Fruit fly (Drosophila melanogaster) whole organism, embryonic: ENCODE results near the gene CG14507.
A peak's percentile ranks its signal among the peaks of the same experiment; 100 is the strongest.

Source experiments
- Abd-B ChIP-seq: fragments of 200-800 bp; sonication (Bioruptor generic); optimal IDR thresholded peaks from 2 replicates; lab custom pipeline; 2018; ENCODE audit warnings: missing biosample characterization, mild to moderate bottlenecking, missing genetic modification characterization, moderate library complexity
- Awh ChIP-seq: fragments of 200-800 bp; sonication (Bioruptor generic); IDR thresholded peaks from 2 replicates; pipeline ENCODE4, ENCODE4 v1.3.6; 2022; ENCODE audit warnings: missing biosample characterization, missing genetic modification characterization
- CG11456 ChIP-seq: fragments of 200-800 bp; sonication (Bioruptor generic); IDR thresholded peaks from 3 replicates; pipeline ENCODE4 v1.3.6; 2022; ENCODE audit warnings: missing biosample characterization, missing genetic modification characterization
- CG17568 ChIP-seq: fragments of 200-800 bp; sonication (Bioruptor generic); optimal IDR thresholded peaks from 2 replicates; lab custom pipeline; 2018; ENCODE audit warnings: missing biosample characterization, mild to moderate bottlenecking, missing genetic modification characterization, moderate library complexity
- CG18011 ChIP-seq: fragments of 200-800 bp; sonication (Bioruptor generic); optimal IDR thresholded peaks from 2 replicates; lab custom pipeline; 2017; ENCODE audit warnings: missing biosample characterization, missing genetic modification characterization, mild to moderate bottlenecking, moderate library complexity, missing genotype
- CG1832 ChIP-seq: fragments of 200-800 bp; sonication (Bioruptor generic); optimal IDR thresholded peaks from 2 replicates; lab custom pipeline; 2017; ENCODE audit warnings: missing biosample characterization, mild to moderate bottlenecking, missing genetic modification characterization, inconsistent platforms
- CG3065 ChIP-seq: fragments of 200-800 bp; sonication (Bioruptor generic); optimal IDR thresholded peaks from 2 replicates; lab custom pipeline; 2016; ENCODE audit warnings: missing biosample characterization, missing genetic modification characterization
- CG32532 ChIP-seq: fragments of 200-800 bp; sonication (Bioruptor generic); IDR thresholded peaks from 2 replicates; pipeline ENCODE4 v1.3.6; 2022; ENCODE audit warnings: missing biosample characterization, missing genetic modification characterization
- CG33557 ChIP-seq: fragments of 200-800 bp; sonication (Bioruptor generic); optimal IDR thresholded peaks from 2 replicates; lab custom pipeline; 2019; ENCODE audit warnings: missing biosample characterization, mild to moderate bottlenecking, missing genetic modification characterization, moderate library complexity
- CG4820 ChIP-seq: fragments of 200-800 bp; sonication (Bioruptor generic); optimal IDR thresholded peaks from 3 replicates; lab custom pipeline; 2016; ENCODE audit warnings: missing biosample characterization, missing genetic modification characterization
- CG5245 ChIP-seq: fragments of 200-800 bp; sonication (Bioruptor generic); optimal IDR thresholded peaks from 3 replicates; lab custom pipeline; 2016; ENCODE audit warnings: missing biosample characterization, missing genetic modification characterization
- CG6683 ChIP-seq: fragments of 200-800 bp; sonication (Bioruptor generic); optimal IDR thresholded peaks from 2 replicates; lab custom pipeline; 2017; ENCODE audit warnings: missing biosample characterization, mild to moderate bottlenecking, missing genetic modification characterization, missing genetic modification reagents
- CHES-1-like ChIP-seq: fragments of 200-800 bp; sonication (Bioruptor generic); optimal IDR thresholded peaks from 2 replicates; lab custom pipeline; 2016; ENCODE audit warnings: missing biosample characterization, missing genetic modification characterization
- CrebB ChIP-seq: fragments of 200-800 bp; sonication (Bioruptor generic); optimal IDR thresholded peaks from 3 replicates; lab custom pipeline; 2018; ENCODE audit warnings: missing biosample characterization, mild to moderate bottlenecking, missing genetic modification characterization
- D19A ChIP-seq: fragments of 200-800 bp; optimal IDR thresholded peaks from 3 replicates; lab custom pipeline; 2019; ENCODE audit warnings: missing biosample characterization, mild to moderate bottlenecking, missing genetic modification characterization, moderate library complexity
- Fer2 ChIP-seq: fragments of 200-800 bp; sonication (Bioruptor generic); optimal IDR thresholded peaks from 2 replicates; lab custom pipeline; 2018; ENCODE audit warnings: missing biosample characterization, mild to moderate bottlenecking, missing genetic modification characterization, moderate library complexity
- HLHmδ ChIP-seq: fragments of 200-800 bp; sonication (Bioruptor generic); optimal IDR thresholded peaks from 2 replicates; lab custom pipeline; 2018; ENCODE audit warnings: missing biosample characterization, mild to moderate bottlenecking, missing genetic modification characterization, moderate library complexity
- Kr ChIP-seq: fragments of 200-800 bp; sonication (Bioruptor generic); optimal IDR thresholded peaks from 2 replicates; lab custom pipeline; 2017; ENCODE audit warnings: missing biosample characterization, mild to moderate bottlenecking, missing genetic modification characterization
- NC2α ChIP-seq: fragments of 200-800 bp; sonication (Bioruptor generic); optimal IDR thresholded peaks from 2 replicates; lab custom pipeline; 2016; ENCODE audit warnings: missing biosample characterization, missing genetic modification characterization
- Nf-YA ChIP-seq: fragments of 200-800 bp; sonication (Bioruptor generic); IDR thresholded peaks from 2 replicates; pipeline ENCODE4 v1.3.6; 2022; ENCODE audit warnings: missing biosample characterization, missing genetic modification characterization
- Ptx1 ChIP-seq: fragments of 200-800 bp; sonication (Bioruptor generic); IDR thresholded peaks from 2 replicates; pipeline ENCODE4 v1.3.6; 2022; ENCODE audit warnings: missing biosample characterization, missing genetic modification characterization
- Rx ChIP-seq: fragments of 200-800 bp; sonication (Bioruptor generic); IDR thresholded peaks from 2 replicates; pipeline ENCODE4 v1.3.6; 2022; ENCODE audit warnings: missing biosample characterization, missing genetic modification characterization
- Tbp ChIP-seq: fragments of >200 bp; optimal IDR thresholded peaks from 2 replicates; lab custom pipeline; 2018; ENCODE audit warnings: missing biosample characterization, missing genetic modification characterization
- Vsx1 ChIP-seq: fragments of 200-800 bp; sonication (Bioruptor generic); optimal IDR thresholded peaks from 2 replicates; lab custom pipeline; 2017; ENCODE audit warnings: missing biosample characterization, mild to moderate bottlenecking, missing genetic modification characterization, missing genetic modification reagents
- Xbp1 ChIP-seq: fragments of 200-800 bp; sonication (Bioruptor generic); optimal IDR thresholded peaks from 3 replicates; lab custom pipeline; 2016; ENCODE audit warnings: missing biosample characterization, mild to moderate bottlenecking, missing genetic modification characterization
- abd-A ChIP-seq: fragments of 200-800 bp; sonication (Bioruptor generic); optimal IDR thresholded peaks from 3 replicates; lab custom pipeline; 2019; ENCODE audit warnings: missing biosample characterization, mild to moderate bottlenecking, missing genetic modification characterization, moderate library complexity
- amos ChIP-seq: fragments of 200-800 bp; sonication (Bioruptor generic); IDR thresholded peaks from 2 replicates; pipeline ENCODE4 v1.3.6; 2022; ENCODE audit warnings: missing biosample characterization, missing genetic modification characterization; ENCODE audit not compliant: partially characterized antibody
- ara ChIP-seq: fragments of 200-800 bp; sonication (Bioruptor generic); IDR thresholded peaks from 2 replicates; pipeline ENCODE4 v1.3.6; 2022; ENCODE audit warnings: missing biosample characterization, missing genetic modification characterization
- ato ChIP-seq: fragments of 200-800 bp; sonication (Bioruptor generic); IDR thresholded peaks from 2 replicates; pipeline ENCODE4 v1.3.6; 2022; ENCODE audit warnings: missing biosample characterization, missing genetic modification characterization; ENCODE audit not compliant: partially characterized antibody
- bab2 ChIP-seq: fragments of 200-800 bp; sonication (Bioruptor generic); optimal IDR thresholded peaks from 2 replicates; lab custom pipeline; 2016; ENCODE audit warnings: missing biosample characterization, missing genetic modification characterization
- caup ChIP-seq: fragments of 200-800 bp; sonication (Bioruptor generic); optimal IDR thresholded peaks from 3 replicates; lab custom pipeline; 2017; ENCODE audit warnings: missing biosample characterization, mild to moderate bottlenecking, missing genetic modification characterization, moderate library complexity; ENCODE audit not compliant: severe bottlenecking
- cg ChIP-seq: fragments of 200-800 bp; sonication (Bioruptor generic); optimal IDR thresholded peaks from 3 replicates; lab custom pipeline; 2019; ENCODE audit warnings: missing biosample characterization, mild to moderate bottlenecking, missing genetic modification characterization, moderate library complexity
- chn ChIP-seq: fragments of 200-800 bp; sonication (Bioruptor generic); optimal IDR thresholded peaks from 2 replicates; lab custom pipeline; 2016; ENCODE audit warnings: missing biosample characterization, missing genetic modification characterization
- cwo ChIP-seq: fragments of 200-800 bp; sonication (Bioruptor generic); optimal IDR thresholded peaks from 3 replicates; lab custom pipeline; 2017; ENCODE audit warnings: missing biosample characterization, missing genetic modification characterization, mild to moderate bottlenecking, moderate library complexity, missing genetic modification reagents
- dan ChIP-seq: fragments of 200-800 bp; sonication (Bioruptor generic); IDR thresholded peaks from 2 replicates; pipeline ENCODE4 v1.3.6; 2022; ENCODE audit warnings: missing biosample characterization, missing genetic modification characterization
- dmrt11E ChIP-seq: fragments of 200-800 bp; sonication (Bioruptor generic); optimal IDR thresholded peaks from 3 replicates; lab custom pipeline; 2018; ENCODE audit warnings: missing biosample characterization, mild to moderate bottlenecking, missing genetic modification characterization, moderate library complexity
- dmrt99B ChIP-seq: fragments of 200-800 bp; sonication (Bioruptor generic); optimal IDR thresholded peaks from 2 replicates; lab custom pipeline; 2018; ENCODE audit warnings: missing biosample characterization, mild to moderate bottlenecking, missing genetic modification characterization, moderate library complexity
- fd64A ChIP-seq: fragments of 200-800 bp; sonication (Bioruptor generic); optimal IDR thresholded peaks from 3 replicates; lab custom pipeline; 2018; ENCODE audit warnings: missing biosample characterization, mild to moderate bottlenecking, missing genetic modification characterization
- gsb-n ChIP-seq: fragments of 200-800 bp; sonication (Bioruptor generic); optimal IDR thresholded peaks from 3 replicates; lab custom pipeline; 2018; ENCODE audit warnings: missing biosample characterization, mild to moderate bottlenecking, missing genetic modification characterization
- lab ChIP-seq: fragments of 200-800 bp; sonication (Bioruptor generic); optimal IDR thresholded peaks from 3 replicates; lab custom pipeline; 2017; ENCODE audit warnings: missing biosample characterization, missing genetic modification characterization, mild to moderate bottlenecking, moderate library complexity, missing genetic modification reagents
- lmd ChIP-seq: fragments of 200-800 bp; sonication (Bioruptor generic); IDR thresholded peaks from 2 replicates; pipeline ENCODE4 v1.3.6; 2022; ENCODE audit warnings: missing biosample characterization, missing genetic modification characterization
- otp ChIP-seq: fragments of 200-800 bp; sonication (Bioruptor generic); IDR thresholded peaks from 3 replicates; pipeline ENCODE4, ENCODE4 v1.3.6; 2022; ENCODE audit warnings: missing biosample characterization, missing genetic modification characterization
- peb ChIP-seq: fragments of 200-800 bp; sonication (Bioruptor generic); IDR thresholded peaks from 2 replicates; pipeline ENCODE4 v1.3.6; 2022; ENCODE audit warnings: missing biosample characterization, missing genetic modification characterization
- pfk ChIP-seq: fragments of 200-800 bp; sonication (Bioruptor generic); optimal IDR thresholded peaks from 2 replicates; lab custom pipeline; 2018; ENCODE audit warnings: missing biosample characterization, mild to moderate bottlenecking, missing genetic modification characterization, moderate library complexity
- prd ChIP-seq, 3 experiments: fragments of >200 bp in 2 of 3; fragments of 200-800 bp in 1 of 3; sonication (Bioruptor generic) in 1 of 3; optimal IDR thresholded peaks in 2 of 3; IDR thresholded peaks in 1 of 3; 2 replicates in 2 of 3; 3 replicates in 1 of 3; pipeline versions ENCODE4 v1.3.6 to Lab custom; 2017 to 2022; ENCODE audit warnings: missing biosample characterization in 1 of 3, missing genetic modification characterization in 1 of 3
- sisA ChIP-seq: fragments of 200-800 bp; sonication (Bioruptor generic); IDR thresholded peaks from 2 replicates; pipeline ENCODE4 v1.3.6; 2022; ENCODE audit warnings: missing biosample characterization, missing genetic modification characterization
- slbo ChIP-seq: fragments of 200-800 bp; sonication (Bioruptor generic); IDR thresholded peaks from 2 replicates; pipeline ENCODE4 v1.3.6; 2022; ENCODE audit warnings: missing biosample characterization, missing genetic modification characterization

CG14507 gene

dm6 chr3R:29204612-29205480 lies 22.7 kb downstream of the CG14507 start (continued):
- 0 out of 3 replicates have a peak, but pooled peaks have one; percentile 61 for TF ChIP-seq CG11456 (GFP tag; lab: Robert Waterston, UW)
- TF ChIP-seq NC2α (GFP tag; lab: Kevin White, UChicago) = peak; percentile 53
- TF ChIP-seq CG6683 (GFP tag; lab: Kevin White, UChicago) = peak; percentile 23
- peak; percentile 81 for TF ChIP-seq peb (GFP tag; lab: Robert Waterston, UW)
- TF ChIP-seq dmrt99B = peak; percentile 88
- peak; percentile 87 for TF ChIP-seq Ptx1 (GFP tag; lab: Robert Waterston, UW)
- peak; percentile 80 for TF ChIP-seq otp (GFP tag; lab: Robert Waterston, UW)
- peak; percentile 69 for TF ChIP-seq gsb-n
- peak; percentile 76 for TF ChIP-seq lab (GFP tag; lab: Kevin White, UChicago)
- TF ChIP-seq cg (GFP tag; lab: Kevin White, UChicago) = peak; percentile 54
- no peak for TF ChIP-seq amos (GFP tag; lab: Robert Waterston, UW)
- peak; percentile 47; the same call in 1 of the 2 replicates for TF ChIP-seq dan
- TF ChIP-seq CG17568 (GFP tag; lab: Kevin White, UChicago) = peak; percentile 47
- TF ChIP-seq sisA (GFP tag; lab: Robert Waterston, UW) = peak; percentile 83
- peak; percentile 46; the same call in 1 of the 2 replicates for TF ChIP-seq CG32532 (GFP tag; lab: Robert Waterston, UW)
- TF ChIP-seq bab2 (GFP tag; lab: Kevin White, UChicago) = peak; percentile 74
- peak; percentile 71 for TF ChIP-seq D19A (tag; lab: Kevin White, UChicago)
- peak; percentile 32 for TF ChIP-seq caup (GFP tag; lab: Kevin White, UChicago)
- peak; percentile 85 for TF ChIP-seq Xbp1
- TF ChIP-seq CG4820 (GFP tag; lab: Kevin White, UChicago) = peak; percentile 83
- no peak for TF ChIP-seq abd-A (tag; lab: Kevin White, UChicago)
- TF ChIP-seq prd (optimal IDR thresholded peaks at IDR 0.05; lab: Kevin White, UChicago) = no peak
- peak; percentile 88 for TF ChIP-seq prd (GFP tag; IDR thresholded peaks at IDR 0.05; lab: Robert Waterston, UW)
- TF ChIP-seq Awh (GFP tag; lab: Robert Waterston, UW) = peak; percentile 71; the same call in 1 of the 2 replicates
- peak; percentile 35 for TF ChIP-seq CG3065 (GFP tag; lab: Kevin White, UChicago)
- peak; percentile 76 for TF ChIP-seq dmrt11E
- TF ChIP-seq Fer2 = peak; percentile 21
- peak; percentile 75 for TF ChIP-seq Abd-B (GFP tag; lab: Kevin White, UChicago)
- TF ChIP-seq cwo (GFP tag; lab: Kevin White, UChicago) = peak; percentile 21
- no peak for TF ChIP-seq CG18011
- peak; percentile 42 for TF ChIP-seq CHES-1-like (GFP tag; lab: Kevin White, UChicago)
- peak; percentile 51 for TF ChIP-seq slbo (GFP tag; lab: Robert Waterston, UW)
- TF ChIP-seq chn (GFP tag; lab: Kevin White, UChicago) = peak; percentile 73
- peak; percentile 79 for TF ChIP-seq Rx (GFP tag; lab: Robert Waterston, UW)
- no peak for TF ChIP-seq Tbp (GFP tag; lab: Kevin White, UChicago)
- TF ChIP-seq CG5245 (GFP tag; lab: Kevin White, UChicago) = peak; percentile 73
- no peak for TF ChIP-seq Kr (GFP tag; lab: Kevin White, UChicago)
- peak; percentile 85 for TF ChIP-seq ara (GFP tag; lab: Robert Waterston, UW)
- peak; percentile 71 for TF ChIP-seq Nf-YA (GFP tag; lab: Robert Waterston, UW)
- TF ChIP-seq ato (GFP tag; lab: Robert Waterston, UW) = no peak
- TF ChIP-seq Vsx1 = peak; percentile 32
- TF ChIP-seq HLHmδ (GFP tag; lab: Kevin White, UChicago) = no peak
- TF ChIP-seq fd64A (GFP tag; lab: Kevin White, UChicago) = peak; percentile 79
- no peak for TF ChIP-seq pfk
- peak; percentile 57 for TF ChIP-seq CG33557
- TF ChIP-seq CG1832 (GFP tag; lab: Kevin White, UChicago) = no peak
- peak; percentile 38 for TF ChIP-seq CrebB (tag; lab: Kevin White, UChicago)
- peak; percentile 82 for TF ChIP-seq lmd (GFP tag; lab: Robert Waterston, UW)
